Worm (Caenorhabditis elegans) whole organism, early embryonic: ENCODE results near the gene C15C7.6.

Experiments used
- B0310.2 ChIP-seq: sonication (generic microtip); optimal IDR thresholded peaks from 2 replicates; lab custom pipeline; 2016; ENCODE audit warnings: mild to moderate bottlenecking, missing genetic modification characterization, missing compliant biosample characterization
- F13C5.2 ChIP-seq: sonication (generic microtip); optimal IDR thresholded peaks from 2 replicates; lab custom pipeline; 2017; ENCODE audit warnings: mild to moderate bottlenecking, missing genetic modification characterization, inconsistent platforms, missing compliant biosample characterization
- aly-1 ChIP-seq: sonication (generic microtip); optimal IDR thresholded peaks from 2 replicates; lab custom pipeline; 2016; ENCODE audit warnings: missing genetic modification characterization, missing compliant biosample characterization
- ama-1 ChIP-seq: fragments of 150-350 bp; optimal IDR thresholded peaks from 2 replicates; lab custom pipeline; 2014
- ceh-13 ChIP-seq: fragments of 200-800 bp; sonication (Bioruptor generic); optimal IDR thresholded peaks from 2 replicates; lab custom pipeline; 2018; ENCODE audit warnings: mild to moderate bottlenecking, missing genetic modification characterization, missing compliant biosample characterization
- ceh-36 ChIP-seq: sonication (generic microtip); optimal IDR thresholded peaks from 2 replicates; lab custom pipeline; 2016; ENCODE audit warnings: missing genetic modification characterization, inconsistent platforms, missing compliant biosample characterization
- ets-7 ChIP-seq: sonication (generic microtip); optimal IDR thresholded peaks from 2 replicates; lab custom pipeline; 2016; ENCODE audit warnings: missing genotype, missing genetic modification characterization, missing compliant biosample characterization
- flt-1 ChIP-seq: fragments of 200-800 bp; sonication (Bioruptor generic); IDR thresholded peaks from 2 replicates; pipeline ENCODE4 v1.3.6; 2022; ENCODE audit warnings: missing genetic modification characterization, missing compliant biosample characterization
- hmbx-1 ChIP-seq: sonication (generic microtip); optimal IDR thresholded peaks from 2 replicates; lab custom pipeline; 2016; ENCODE audit warnings: mild to moderate bottlenecking, missing genetic modification characterization, missing compliant biosample characterization
- hmg-4 ChIP-seq: fragments of 200-800 bp; sonication (Bioruptor generic); optimal IDR thresholded peaks from 2 replicates; lab custom pipeline; 2018; ENCODE audit warnings: mild to moderate bottlenecking, missing genetic modification characterization, missing compliant biosample characterization
- hnd-1 ChIP-seq: sonication (generic microtip); optimal IDR thresholded peaks from 2 replicates; lab custom pipeline; 2016; ENCODE audit warnings: missing genetic modification characterization, missing compliant biosample characterization
- pes-1 ChIP-seq: fragments of 200-800 bp; sonication (Bioruptor generic); IDR thresholded peaks from 2 replicates; pipeline ENCODE4 v1.3.6; 2022; ENCODE audit warnings: missing genetic modification reagents, missing genetic modification characterization, missing compliant biosample characterization
- scrt-1 ChIP-seq: fragments of 200-800 bp; sonication (Bioruptor generic); IDR thresholded peaks from 2 replicates; pipeline ENCODE4 v1.3.6; 2022; ENCODE audit warnings: missing genetic modification characterization, missing compliant biosample characterization
- sea-1 ChIP-seq: fragments of 200-800 bp; sonication (Bioruptor generic); conservative IDR thresholded peaks from 2 replicates; pipeline ENCODE4 v1.3.6; 2022; ENCODE audit warnings: missing genetic modification characterization, missing compliant biosample characterization
- tbx-11 ChIP-seq: fragments of 200-800 bp; sonication (Bioruptor generic); IDR thresholded peaks from 2 replicates; pipeline ENCODE4 v1.3.6; 2022; ENCODE audit warnings: missing genetic modification characterization, missing compliant biosample characterization
- tbx-37 ChIP-seq: fragments of 200-800 bp; sonication (Bioruptor generic); conservative IDR thresholded peaks from 2 replicates; pipeline ENCODE4 v1.3.6; 2022; ENCODE audit warnings: missing genetic modification reagents, missing genetic modification characterization, missing compliant biosample characterization
- tra-4 ChIP-seq: sonication (generic microtip); optimal IDR thresholded peaks from 2 replicates; lab custom pipeline; 2017; ENCODE audit warnings: missing genetic modification characterization, missing compliant biosample characterization

The C15C7.6 gene

DNA sequence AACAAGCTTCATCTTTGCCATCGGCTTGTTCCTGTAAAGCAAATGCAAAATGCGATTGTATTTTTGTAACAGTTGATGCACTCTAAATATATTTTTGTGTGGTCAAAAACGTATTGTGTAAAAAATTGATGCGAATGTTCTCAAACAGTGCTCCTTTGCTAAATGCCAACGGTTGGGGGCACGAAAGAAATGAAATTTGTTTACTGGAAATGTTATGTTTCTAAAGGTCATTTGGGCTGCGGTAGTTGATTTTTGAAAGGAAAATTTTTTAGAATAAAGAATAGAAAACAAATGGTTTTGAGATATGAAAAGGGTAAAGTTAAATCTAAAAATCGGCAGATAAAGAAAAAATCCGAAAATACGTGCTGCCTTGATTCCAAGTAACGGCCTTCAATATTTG, at the start of gene C15C7.6:
Gene C15C7.6, minus strand, starts transcription at position 101 of the 400 bp plus-strand sequence.
- no peak for TF ChIP-seq tra-4
- no peak for TF ChIP-seq ets-7 (tag; lab: Kevin White, UChicago)
- TF ChIP-seq ceh-13 (GFP tag; lab: Kevin White, UChicago), result no peak
- no peak for TF ChIP-seq pes-1 (GFP tag; lab: Robert Waterston, UW)
- TF ChIP-seq hmg-4, result no peak
- no peak for TF ChIP-seq scrt-1 (GFP tag; lab: Robert Waterston, UW)
- TF ChIP-seq ceh-36 (tag; lab: Kevin White, UChicago), result no peak
- no peak for TF ChIP-seq sea-1 (GFP tag; lab: Robert Waterston, UW)
- TF ChIP-seq tbx-37 (GFP tag; lab: Robert Waterston, UW), result no peak
- no peak for TF ChIP-seq aly-1
- no peak for TF ChIP-seq F13C5.2 (tag; lab: Kevin White, UChicago)

DNA sequence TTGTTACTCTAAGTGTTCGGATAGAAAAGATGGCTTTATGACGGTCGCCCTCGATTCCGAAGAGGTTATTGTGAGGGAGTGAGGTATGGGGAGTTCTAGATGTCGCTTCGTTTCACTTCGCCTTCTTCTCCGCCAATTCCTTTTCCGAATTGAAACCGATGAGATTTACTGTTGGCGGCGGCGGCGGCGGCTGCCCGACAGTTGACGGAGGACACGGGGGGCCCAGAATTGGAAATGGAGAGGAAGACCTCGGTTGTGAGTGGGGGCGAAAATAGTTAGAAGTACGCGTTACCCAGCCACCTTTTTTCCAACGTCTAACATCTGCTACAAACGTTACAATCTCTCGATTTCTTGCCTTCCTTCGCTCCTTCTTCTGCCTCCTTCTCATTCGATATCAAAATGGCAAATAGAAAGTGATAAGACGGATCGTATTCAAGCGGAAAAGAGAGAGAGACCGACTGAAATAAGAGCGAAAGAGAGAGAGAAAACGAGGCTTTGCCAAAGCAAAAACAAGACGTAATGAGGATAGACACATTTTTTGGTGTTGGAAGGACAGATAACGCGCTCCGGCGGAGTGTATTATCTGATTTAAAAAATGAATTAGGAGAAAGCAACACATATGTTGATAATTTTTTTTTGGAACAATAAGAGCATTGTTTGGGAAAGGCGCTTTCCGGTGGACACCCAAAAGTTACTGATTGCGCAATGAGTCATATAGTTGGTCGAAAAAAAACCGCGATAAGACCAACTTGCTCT, 47.9 kb upstream of the C15C7.6 start:
- TF ChIP-seq flt-1 (GFP tag; lab: Robert Waterston, UW) (no peak), ets-7 (tag; lab: Kevin White, UChicago) (no peak), ama-1 (lab: Kevin White, UChicago) (no peak), hmbx-1 (tag; lab: Kevin White, UChicago) (no peak), tbx-11 (GFP tag; lab: Robert Waterston, UW) (no peak), pes-1 (GFP tag; lab: Robert Waterston, UW) (no peak), B0310.2 (tag; lab: Kevin White, UChicago) (no peak), scrt-1 (GFP tag; lab: Robert Waterston, UW) (no peak), ceh-13 (GFP tag; lab: Kevin White, UChicago) (no peak), hmg-4 (no peak), hnd-1 (tag; lab: Kevin White, UChicago) (no peak), tra-4 (no peak), F13C5.2 (tag; lab: Kevin White, UChicago) (no peak), ceh-36 (tag; lab: Kevin White, UChicago) (no peak), tbx-37 (GFP tag; lab: Robert Waterston, UW) (no peak), sea-1 (GFP tag; lab: Robert Waterston, UW) (no peak), aly-1 (no peak)

- no peak for TF ChIP-seq tbx-37 (GFP tag; lab: Robert Waterston, UW)
These were observed 46.3 kb upstream of the C15C7.6 start for ce11 chrX:3216698-3217097.

- no peak for TF ChIP-seq hmbx-1 (tag; lab: Kevin White, UChicago)
These were observed 39.2 kb upstream of the C15C7.6 start, which contains the start of gene F28B4.4 for ce11 chrX:3209523-3209922. Gene F28B4.4 (minus strand): TSS chrX:3209623.

DNA sequence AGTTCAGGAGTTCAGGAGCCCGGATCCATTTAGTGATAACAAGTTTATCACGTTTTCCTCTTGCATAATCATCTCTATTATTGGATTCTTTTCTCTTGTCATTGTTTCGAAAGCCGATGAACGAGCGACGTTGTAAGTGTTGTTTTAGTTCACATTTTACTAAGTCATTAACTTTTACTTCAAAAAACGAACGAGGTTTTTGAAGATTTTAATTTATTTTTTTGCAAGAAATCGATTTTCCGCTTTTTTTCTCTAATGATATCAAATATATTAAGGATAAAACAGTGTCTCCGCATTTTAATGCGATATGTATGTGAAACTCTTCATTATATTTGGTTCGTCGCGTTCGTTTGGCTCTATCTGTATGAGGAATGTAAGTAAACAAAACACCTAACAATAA, 34.4 kb upstream of the C15C7.6 start, which contains the start of gene F28B4.1:
Gene F28B4.1, plus strand, starts transcription at position 301 of the 400 bp plus-strand sequence.
- TF ChIP-seq flt-1 (GFP tag; lab: Robert Waterston, UW) (no peak), tra-4 (no peak), scrt-1 (GFP tag; lab: Robert Waterston, UW) (no peak), ets-7 (tag; lab: Kevin White, UChicago) (no peak), B0310.2 (tag; lab: Kevin White, UChicago) (no peak), aly-1 (no peak), tbx-37 (GFP tag; lab: Robert Waterston, UW) (no peak), ceh-13 (GFP tag; lab: Kevin White, UChicago) (no peak), hmg-4 (no peak), tbx-11 (GFP tag; lab: Robert Waterston, UW) (no peak), pes-1 (GFP tag; lab: Robert Waterston, UW) (no peak), sea-1 (GFP tag; lab: Robert Waterston, UW) (no peak), ceh-36 (tag; lab: Kevin White, UChicago) (no peak), hnd-1 (tag; lab: Kevin White, UChicago) (no peak), ama-1 (lab: Kevin White, UChicago) (no peak), hmbx-1 (tag; lab: Kevin White, UChicago) (no peak), F13C5.2 (tag; lab: Kevin White, UChicago) (no peak)

DNA sequence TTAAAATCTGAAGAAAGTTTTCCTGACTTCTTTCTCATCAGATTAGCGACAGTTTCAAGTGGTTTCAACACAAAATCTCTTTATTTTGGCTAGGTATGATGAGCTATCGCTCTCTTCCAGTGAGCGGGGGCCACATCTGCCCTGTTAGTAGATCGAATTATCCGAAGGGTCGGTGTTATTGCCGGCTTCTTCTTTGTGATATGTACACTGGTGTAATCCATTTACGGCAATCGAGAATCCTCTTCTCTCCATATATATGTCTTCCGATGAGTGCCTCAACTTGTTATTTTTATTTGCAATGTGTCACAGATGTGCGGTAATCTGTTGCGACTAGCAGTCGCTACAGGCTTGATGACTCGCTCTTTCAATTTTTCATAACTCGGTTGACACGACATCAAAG, 32.0 kb upstream of the C15C7.6 start:
- TF ChIP-seq ceh-13 (GFP tag; lab: Kevin White, UChicago) (no peak), tbx-37 (GFP tag; lab: Robert Waterston, UW) (no peak), hnd-1 (tag; lab: Kevin White, UChicago) (no peak), flt-1 (GFP tag; lab: Robert Waterston, UW) (no peak), tra-4 (no peak), ceh-36 (tag; lab: Kevin White, UChicago) (no peak), B0310.2 (tag; lab: Kevin White, UChicago) (no peak), hmbx-1 (tag; lab: Kevin White, UChicago) (no peak), ets-7 (tag; lab: Kevin White, UChicago) (no peak), aly-1 (no peak), tbx-11 (GFP tag; lab: Robert Waterston, UW) (no peak), ama-1 (lab: Kevin White, UChicago) (no peak), scrt-1 (GFP tag; lab: Robert Waterston, UW) (no peak)

DNA sequence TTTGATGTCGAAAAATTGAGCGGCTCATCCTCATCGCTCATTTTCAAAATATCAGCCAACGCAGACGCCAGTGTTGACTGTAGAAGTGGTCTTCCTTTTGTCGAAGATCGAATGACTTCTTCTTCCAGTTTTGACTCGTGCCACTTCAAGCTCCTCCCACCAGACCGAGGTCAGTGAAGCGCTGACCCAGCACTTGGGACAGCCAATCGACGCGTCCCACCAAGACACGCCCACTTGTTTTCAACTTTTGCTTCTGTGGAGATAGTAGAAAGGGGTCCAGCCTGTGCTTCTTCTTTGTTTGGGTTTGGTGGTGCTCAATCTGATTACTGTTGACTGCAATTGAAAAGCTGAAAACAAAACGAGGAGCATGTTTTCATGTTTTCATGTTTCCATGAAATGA, 28.9 kb upstream of the C15C7.6 start, which contains the start of gene fax-1:
Gene fax-1, minus strand, starts transcription at position 101 of the 400 bp plus-strand sequence.
- no peak for TF ChIP-seq hnd-1 (tag; lab: Kevin White, UChicago)
- TF ChIP-seq B0310.2 (tag; lab: Kevin White, UChicago), result no peak
- no peak for TF ChIP-seq hmg-4
- no peak for TF ChIP-seq ceh-13 (GFP tag; lab: Kevin White, UChicago)
- TF ChIP-seq ama-1 (lab: Kevin White, UChicago), result no peak
- no peak for TF ChIP-seq flt-1 (GFP tag; lab: Robert Waterston, UW)
- no peak for TF ChIP-seq F13C5.2 (tag; lab: Kevin White, UChicago)
- TF ChIP-seq ceh-36 (tag; lab: Kevin White, UChicago), result no peak
- TF ChIP-seq sea-1 (GFP tag; lab: Robert Waterston, UW), result no peak
- no peak for TF ChIP-seq tbx-37 (GFP tag; lab: Robert Waterston, UW)
- TF ChIP-seq scrt-1 (GFP tag; lab: Robert Waterston, UW), result no peak
- no peak for TF ChIP-seq aly-1
- TF ChIP-seq hmbx-1 (tag; lab: Kevin White, UChicago), result no peak
- no peak for TF ChIP-seq pes-1 (GFP tag; lab: Robert Waterston, UW)
- no peak for TF ChIP-seq tbx-11 (GFP tag; lab: Robert Waterston, UW)
